Fruit fly (Drosophila melanogaster) whole organism, embryonic: ENCODE data around the gene CG6142.
A peak's percentile ranks its signal among the peaks of the same experiment; 100 is the strongest.

Experiments
- BtbVII ChIP-seq: fragments of 200-800 bp; sonication (Bioruptor generic); optimal IDR thresholded peaks from 3 replicates; lab custom pipeline; 2017; ENCODE audit warnings: missing biosample characterization, mild to moderate bottlenecking, missing genetic modification characterization
- CG10209 ChIP-seq: fragments of 200-800 bp; sonication (Bioruptor generic); optimal IDR thresholded peaks from 3 replicates; lab custom pipeline; 2017; ENCODE audit warnings: missing biosample characterization, mild to moderate bottlenecking, missing genetic modification characterization, missing genetic modification reagents
- CG10543 ChIP-seq: fragments of 200-800 bp; sonication (Bioruptor generic); optimal IDR thresholded peaks from 3 replicates; lab custom pipeline; 2017; ENCODE audit warnings: missing biosample characterization, mild to moderate bottlenecking, missing genetic modification characterization, moderate library complexity
- CG11093 ChIP-seq: fragments of 200-800 bp; sonication (Bioruptor generic); IDR thresholded peaks from 3 replicates; pipeline ENCODE4 v1.3.6; 2022; ENCODE audit warnings: missing biosample characterization, missing genetic modification characterization
- CG12219 ChIP-seq: fragments of 200-800 bp; sonication (Bioruptor generic); optimal IDR thresholded peaks from 3 replicates; lab custom pipeline; 2018; ENCODE audit warnings: missing biosample characterization, mild to moderate bottlenecking, missing genetic modification characterization
- CG13775 ChIP-seq: fragments of 200-800 bp; sonication (Bioruptor generic); optimal IDR thresholded peaks from 3 replicates; lab custom pipeline; 2017; ENCODE audit warnings: missing biosample characterization, mild to moderate bottlenecking, missing genetic modification characterization
- CG1529 ChIP-seq: fragments of 200-800 bp; sonication (Bioruptor generic); optimal IDR thresholded peaks from 3 replicates; lab custom pipeline; 2018; ENCODE audit warnings: missing biosample characterization, missing genetic modification characterization
- CG17829 ChIP-seq: fragments of 200-800 bp; optimal IDR thresholded peaks from 2 replicates; lab custom pipeline; 2019; ENCODE audit warnings: missing biosample characterization, mild to moderate bottlenecking, missing genetic modification characterization, moderate library complexity
- CG1832 ChIP-seq: fragments of 200-800 bp; sonication (Bioruptor generic); optimal IDR thresholded peaks from 2 replicates; lab custom pipeline; 2017; ENCODE audit warnings: missing biosample characterization, mild to moderate bottlenecking, missing genetic modification characterization, inconsistent platforms
- CG18599 ChIP-seq: fragments of 200-800 bp; sonication (Bioruptor generic); optimal IDR thresholded peaks from 3 replicates; lab custom pipeline; 2017; ENCODE audit warnings: missing biosample characterization, missing genetic modification characterization, mild to moderate bottlenecking, moderate library complexity, missing genetic modification reagents
- CG18619 ChIP-seq: fragments of 200-800 bp; sonication (Bioruptor generic); optimal IDR thresholded peaks from 3 replicates; lab custom pipeline; 2017; ENCODE audit warnings: missing biosample characterization, mild to moderate bottlenecking, missing genetic modification characterization
- CG2120 ChIP-seq: fragments of 200-800 bp; sonication (Bioruptor generic); optimal IDR thresholded peaks from 3 replicates; lab custom pipeline; 2016; ENCODE audit warnings: missing biosample characterization, missing genetic modification characterization
- CG30020 ChIP-seq: fragments of 200-800 bp; optimal IDR thresholded peaks from 2 replicates; lab custom pipeline; 2019; ENCODE audit warnings: missing biosample characterization, mild to moderate bottlenecking, missing genetic modification characterization, moderate library complexity
- CG3407 ChIP-seq: fragments of 200-800 bp; sonication (Bioruptor generic); optimal IDR thresholded peaks from 2 replicates; lab custom pipeline; 2018; ENCODE audit warnings: missing biosample characterization, mild to moderate bottlenecking, missing genetic modification characterization
- CG34422 ChIP-seq: fragments of 200-800 bp; sonication (Bioruptor generic); IDR thresholded peaks from 3 replicates; pipeline ENCODE4 v1.3.6; 2022; ENCODE audit warnings: missing biosample characterization, missing genetic modification characterization
- CG4424 ChIP-seq: fragments of 200-800 bp; sonication (Bioruptor generic); optimal IDR thresholded peaks from 3 replicates; lab custom pipeline; 2016; ENCODE audit warnings: missing biosample characterization, missing genetic modification characterization
- CG5245 ChIP-seq: fragments of 200-800 bp; sonication (Bioruptor generic); optimal IDR thresholded peaks from 3 replicates; lab custom pipeline; 2016; ENCODE audit warnings: missing biosample characterization, missing genetic modification characterization
- CG6175 ChIP-seq: fragments of 200-800 bp; sonication (Bioruptor generic); IDR thresholded peaks from 3 replicates; pipeline ENCODE4 v1.3.6; 2022; ENCODE audit warnings: missing biosample characterization, missing genetic modification characterization
- CG7372 ChIP-seq: fragments of 200-800 bp; sonication (Bioruptor generic); IDR thresholded peaks from 2 replicates; pipeline ENCODE4 v1.3.6; 2022; ENCODE audit warnings: missing biosample characterization, missing genetic modification characterization
- CG7556 ChIP-seq: fragments of 200-800 bp; sonication (Bioruptor generic); optimal IDR thresholded peaks from 2 replicates; lab custom pipeline; 2017; ENCODE audit warnings: missing biosample characterization, mild to moderate bottlenecking, missing genetic modification characterization
- CG7745 ChIP-seq: fragments of 200-800 bp; sonication (Bioruptor generic); optimal IDR thresholded peaks from 2 replicates; lab custom pipeline; 2018; ENCODE audit warnings: missing biosample characterization, mild to moderate bottlenecking, missing genetic modification characterization, moderate library complexity
- Chrac-16 ChIP-seq: fragments of 200-800 bp; sonication (Bioruptor generic); optimal IDR thresholded peaks from 3 replicates; lab custom pipeline; 2016; ENCODE audit warnings: missing biosample characterization, missing genetic modification characterization
- Dek ChIP-seq: fragments of 200-800 bp; sonication (Bioruptor generic); optimal IDR thresholded peaks from 3 replicates; lab custom pipeline; 2019; ENCODE audit warnings: missing biosample characterization, mild to moderate bottlenecking, missing genetic modification characterization, moderate library complexity
- Ets97D ChIP-seq: fragments of 200-800 bp; sonication (Bioruptor generic); optimal IDR thresholded peaks from 3 replicates; lab custom pipeline; 2016; ENCODE audit warnings: missing biosample characterization, missing genetic modification characterization
- HmgD ChIP-seq: fragments of 200-800 bp; sonication (Bioruptor generic); optimal IDR thresholded peaks from 3 replicates; lab custom pipeline; 2016; ENCODE audit warnings: missing biosample characterization, missing genetic modification characterization
- NFAT ChIP-seq: fragments of 200-800 bp; sonication (Bioruptor generic); IDR thresholded peaks from 2 replicates; pipeline ENCODE4 v1.3.6; 2022; ENCODE audit warnings: missing biosample characterization, missing genetic modification characterization
- NK7.1 ChIP-seq: fragments of 200-800 bp; sonication (Bioruptor generic); optimal IDR thresholded peaks from 3 replicates; lab custom pipeline; 2016; ENCODE audit warnings: missing biosample characterization, missing genetic modification characterization
- Ptx1 ChIP-seq: fragments of 200-800 bp; sonication (Bioruptor generic); IDR thresholded peaks from 2 replicates; pipeline ENCODE4 v1.3.6; 2022; ENCODE audit warnings: missing biosample characterization, missing genetic modification characterization
- Stat92E ChIP-seq, 3 experiments: fragments of >200 bp in 2 of 3; fragments of 200-800 bp in 1 of 3; sonication (Bioruptor generic) in 1 of 3; optimal IDR thresholded peaks; 2 replicates each; lab custom pipeline; 2017 to 2019; ENCODE audit warnings: missing biosample characterization in 3 of 3, missing genetic modification characterization in 3 of 3, mild to moderate bottlenecking in 1 of 3, moderate library complexity in 1 of 3
- Usf ChIP-seq: fragments of 200-800 bp; sonication (Bioruptor generic); optimal IDR thresholded peaks from 2 replicates; lab custom pipeline; 2017; ENCODE audit warnings: missing genotype, missing biosample characterization, missing genetic modification characterization
- ash1 ChIP-seq: fragments of 200-800 bp; sonication (Bioruptor generic); optimal IDR thresholded peaks from 2 replicates; lab custom pipeline; 2018; ENCODE audit warnings: missing biosample characterization, mild to moderate bottlenecking, missing genetic modification characterization
- bcd ChIP-seq: fragments of 200-800 bp; sonication (Bioruptor generic); optimal IDR thresholded peaks from 2 replicates; lab custom pipeline; 2017; ENCODE audit warnings: missing biosample characterization, mild to moderate bottlenecking, missing genetic modification characterization
- caup ChIP-seq: fragments of 200-800 bp; sonication (Bioruptor generic); optimal IDR thresholded peaks from 3 replicates; lab custom pipeline; 2017; ENCODE audit warnings: missing biosample characterization, mild to moderate bottlenecking, missing genetic modification characterization, moderate library complexity; ENCODE audit not compliant: severe bottlenecking
- cg ChIP-seq: fragments of 200-800 bp; sonication (Bioruptor generic); optimal IDR thresholded peaks from 3 replicates; lab custom pipeline; 2019; ENCODE audit warnings: missing biosample characterization, mild to moderate bottlenecking, missing genetic modification characterization, moderate library complexity
- dysf ChIP-seq: fragments of 200-800 bp; sonication (Bioruptor generic); IDR thresholded peaks from 3 replicates; pipeline ENCODE4 v1.3.6; 2022; ENCODE audit warnings: missing biosample characterization, missing genetic modification characterization
- eyg ChIP-seq: fragments of 200-800 bp; sonication (Bioruptor generic); optimal IDR thresholded peaks from 3 replicates; lab custom pipeline; 2016; ENCODE audit warnings: missing biosample characterization, missing genetic modification characterization
- grau ChIP-seq: fragments of 200-800 bp; optimal IDR thresholded peaks from 3 replicates; lab custom pipeline; 2019; ENCODE audit warnings: missing biosample characterization, mild to moderate bottlenecking, missing genetic modification characterization, moderate library complexity
- gsb ChIP-seq: fragments of 200-800 bp; sonication (Bioruptor generic); IDR thresholded peaks from 2 replicates; pipeline ENCODE4 v1.3.6; 2022; ENCODE audit warnings: missing biosample characterization, missing genetic modification characterization
- lilli ChIP-seq: fragments of 200-800 bp; sonication (Bioruptor generic); optimal IDR thresholded peaks from 3 replicates; lab custom pipeline; 2016; ENCODE audit warnings: missing biosample characterization, missing genetic modification characterization
- nmo ChIP-seq: fragments of 200-800 bp; sonication (Bioruptor generic); optimal IDR thresholded peaks from 2 replicates; lab custom pipeline; 2018; ENCODE audit warnings: missing biosample characterization, mild to moderate bottlenecking, missing genetic modification characterization, moderate library complexity
- onecut ChIP-seq: fragments of 200-800 bp; sonication (Bioruptor generic); IDR thresholded peaks from 2 replicates; pipeline ENCODE4 v1.3.6; 2022; ENCODE audit warnings: missing biosample characterization, missing genetic modification characterization
- pan ChIP-seq, 4 experiments: fragments of >200 bp in 3 of 4; fragments of 200-800 bp in 1 of 4; sonication (Bioruptor generic) in 1 of 4; optimal IDR thresholded peaks in 3 of 4; IDR thresholded peaks in 1 of 4; 2 replicates each; pipeline versions ENCODE4 v1.3.6 to Lab custom; 2017 to 2022; ENCODE audit warnings: missing biosample characterization in 2 of 4, missing genetic modification characterization in 2 of 4, mixed read lengths in 1 of 4
- prd ChIP-seq, 3 experiments: fragments of >200 bp in 2 of 3; fragments of 200-800 bp in 1 of 3; sonication (Bioruptor generic) in 1 of 3; optimal IDR thresholded peaks in 2 of 3; IDR thresholded peaks in 1 of 3; 2 replicates in 2 of 3; 3 replicates in 1 of 3; pipeline versions ENCODE4 v1.3.6 to Lab custom; 2017 to 2022; ENCODE audit warnings: missing biosample characterization in 1 of 3, missing genetic modification characterization in 1 of 3
- row ChIP-seq: fragments of 200-800 bp; sonication (Bioruptor generic); IDR thresholded peaks from 3 replicates; pipeline ENCODE4 v1.3.6; 2022; ENCODE audit warnings: missing biosample characterization, missing genetic modification characterization
- sim ChIP-seq: fragments of 200-800 bp; sonication (Bioruptor generic); IDR thresholded peaks from 2 replicates; pipeline ENCODE4 v1.3.6; 2022; ENCODE audit warnings: missing biosample characterization, missing genetic modification characterization
- stc ChIP-seq: fragments of 200-800 bp; sonication (Bioruptor generic); IDR thresholded peaks from 2 replicates; pipeline ENCODE4 v1.3.6; 2022; ENCODE audit warnings: missing biosample characterization, missing genetic modification characterization
- tna ChIP-seq: fragments of 200-800 bp; sonication (Bioruptor generic); IDR thresholded peaks from 2 replicates; pipeline ENCODE4 v1.3.6; 2022; ENCODE audit warnings: missing biosample characterization, missing genetic modification characterization; ENCODE audit not compliant: partially characterized antibody
- vvl ChIP-seq: fragments of 200-800 bp; sonication (Bioruptor generic); IDR thresholded peaks from 2 replicates; pipeline ENCODE4 v1.3.6; 2022; ENCODE audit warnings: missing biosample characterization, missing genetic modification characterization

The CG6142 gene

DNA sequence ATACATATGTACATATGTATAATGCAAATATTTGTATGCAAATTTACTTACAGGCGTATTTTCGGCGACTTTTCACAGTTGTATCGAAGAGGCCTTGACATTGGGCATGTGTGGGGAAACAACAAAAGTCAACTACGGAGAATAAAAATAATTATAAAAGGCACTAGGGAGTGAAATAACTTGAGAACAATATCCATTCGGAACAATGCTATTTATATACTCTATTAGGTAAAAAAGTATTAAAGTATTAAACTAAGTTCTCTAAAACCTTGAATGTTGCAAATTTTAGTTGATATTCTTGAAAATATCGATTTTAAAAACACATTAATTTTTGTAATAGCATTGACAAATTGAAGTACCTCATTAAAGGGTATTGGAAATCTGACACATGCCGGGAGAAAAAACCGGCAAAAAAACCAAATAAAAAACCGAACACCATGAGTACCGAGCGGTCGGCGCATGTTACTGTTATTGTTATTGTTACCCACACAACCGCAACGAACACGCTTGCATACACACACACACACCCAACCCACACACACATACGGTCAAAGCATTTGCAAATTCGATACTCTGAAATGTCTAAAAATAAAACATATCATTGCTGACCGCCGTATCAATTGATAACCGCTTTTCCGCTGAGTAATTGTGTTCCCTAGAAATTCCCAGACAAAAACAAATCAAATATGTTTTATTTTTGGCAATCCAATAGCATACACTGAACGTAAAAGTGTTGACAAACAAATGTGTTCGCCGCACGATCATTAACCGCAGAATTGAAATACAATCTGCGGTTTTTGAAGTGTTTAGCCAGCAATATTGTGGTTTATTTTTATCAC, 28.4 kb upstream of the CG6142 start (continued):
- TF ChIP-seq Ptx1 (GFP tag; lab: Robert Waterston, UW) (peak; percentile 26; the same call in 1 of the 2 replicates), Stat92E (GFP tag; optimal IDR thresholded peaks at IDR 0.05; lab: Kevin White, UChicago) (no peak), BtbVII (peak; percentile 48), lilli (GFP tag; lab: Kevin White, UChicago) (peak; percentile 49), NK7.1 (GFP tag; lab: Kevin White, UChicago) (no peak), HmgD (GFP tag; lab: Kevin White, UChicago) (no peak), row (GFP tag; lab: Robert Waterston, UW) (peak; percentile 42; the same call in 2 of the 3 replicates), vvl (GFP tag; lab: Robert Waterston, UW) (no peak), bcd (GFP tag; lab: Kevin White, UChicago) (peak; percentile 32), onecut (GFP tag; lab: Robert Waterston, UW) (no peak), CG10209 (peak; percentile 23), Ets97D (GFP tag; lab: Kevin White, UChicago) (peak; percentile 4), gsb (GFP tag; lab: Robert Waterston, UW) (no peak), stc (GFP tag; lab: Robert Waterston, UW) (no peak), CG1832 (GFP tag; lab: Kevin White, UChicago) (no peak), CG7556 (GFP tag; lab: Kevin White, UChicago) (peak; percentile 35), CG10543 (GFP tag; lab: Kevin White, UChicago) (peak; percentile 37), CG30020 (tag; lab: Kevin White, UChicago) (no peak), CG34422 (GFP tag; lab: Robert Waterston, UW) (0 out of 3 replicates have a peak, but pooled peaks have one; percentile 7), NFAT (GFP tag; lab: Robert Waterston, UW) (no peak), Dek (tag; lab: Kevin White, UChicago) (peak; percentile 56), dysf (GFP tag; lab: Robert Waterston, UW) (peak; percentile 78), pan (optimal IDR thresholded peaks at IDR 0.05; lab: Kevin White, UChicago) (no peak), pan (GFP tag; optimal IDR thresholded peaks at IDR 0.05 in 1 of 2, IDR thresholded peaks at IDR 0.05 in 1 of 2) (peak in 1 of 2 experiments; percentile 70), CG18619 (peak; percentile 60), CG11093 (GFP tag; lab: Robert Waterston, UW) (no peak), caup (GFP tag; lab: Kevin White, UChicago) (peak; percentile 49), CG7372 (GFP tag; lab: Robert Waterston, UW) (no peak), CG17829 (tag; lab: Kevin White, UChicago) (no peak), tna (GFP tag; lab: Robert Waterston, UW) (no peak), CG18599 (GFP tag; lab: Kevin White, UChicago) (peak; percentile 69), eyg (GFP tag; lab: Kevin White, UChicago) (no peak), CG3407 (GFP tag; lab: Kevin White, UChicago) (peak; percentile 10), CG5245 (GFP tag; lab: Kevin White, UChicago) (no peak), ash1 (no peak), grau (tag; lab: Kevin White, UChicago) (peak; percentile 64), CG7745 (tag; lab: Kevin White, UChicago) (no peak), CG1529 (GFP tag; lab: Kevin White, UChicago) (no peak), CG2120 (GFP tag; lab: Kevin White, UChicago) (peak; percentile 79), Chrac-16 (GFP tag; lab: Kevin White, UChicago) (no peak), nmo (GFP tag; lab: Kevin White, UChicago) (peak; percentile 28), cg (GFP tag; lab: Kevin White, UChicago) (peak; percentile 34), CG12219 (GFP tag; lab: Kevin White, UChicago) (no peak), sim (GFP tag; lab: Robert Waterston, UW) (no peak), CG13775 (GFP tag; lab: Kevin White, UChicago) (peak; percentile 5), CG4424 (GFP tag; lab: Kevin White, UChicago) (no peak), CG6175 (GFP tag; lab: Robert Waterston, UW) (no peak), prd (optimal IDR thresholded peaks at IDR 0.05; lab: Kevin White, UChicago) (no peak), prd (GFP tag; IDR thresholded peaks at IDR 0.05; lab: Robert Waterston, UW) (peak; percentile 44; the same call in 1 of the 3 replicates), Usf (GFP tag; lab: Kevin White, UChicago) (no peak)
